Worm (Caenorhabditis elegans): ENCODE measurements around the gene srh-207.

srh-207 gene

ce11 chrV:18378819-18379218 is 31.2 kb downstream of the srh-207 start, which contains the start of gene Y51A2B.8:
Y51A2B.8 (plus strand) TSS chrV:18379119.
- TF ChIP-seq fos-1 (tag; optimal IDR thresholded peaks at IDR 0.05) (no peak), nfya-1 (tag; optimal IDR thresholded peaks at IDR 0.05; ENCODE audit: insufficient read depth) (no peak), jun-1 (tag; optimal IDR thresholded peaks at IDR 0.05) (no peak), nhr-67 (tag; optimal IDR thresholded peaks at IDR 0.05) (no peak), snpc-4 (tag; optimal IDR thresholded peaks at IDR 0.05) (no peak), lin-15B (tag; optimal IDR thresholded peaks at IDR 0.05) (no peak), sea-2 (GFP tag; optimal IDR thresholded peaks at IDR 0.05) (no peak), egl-5 (tag; optimal IDR thresholded peaks at IDR 0.05) (no peak), nhr-237 (tag; optimal IDR thresholded peaks at IDR 0.05) (no peak), ztf-11 (tag; optimal IDR thresholded peaks at IDR 0.05) (no peak), ceh-16 (tag; optimal IDR thresholded peaks at IDR 0.05) (no peak), unc-39 (tag; optimal IDR thresholded peaks at IDR 0.05) (no peak), ztf-4 (tag; optimal IDR thresholded peaks at IDR 0.05) (no peak), ceh-9 (tag; optimal IDR thresholded peaks at IDR 0.05) (no peak), nhr-43 (tag; optimal IDR thresholded peaks at IDR 0.05; ENCODE audit: poor library complexity, severe bottlenecking) (no peak), pha-4 (tag; optimal IDR thresholded peaks at IDR 0.05) (no peak)

ce11 chrV:18375551-18375950 is 34.5 kb downstream of the srh-207 start:
- no peak for TF ChIP-seq skn-1 (tag; optimal IDR thresholded peaks at IDR 0.05)
- no peak for TF ChIP-seq ztf-4 (tag; optimal IDR thresholded peaks at IDR 0.05)
- no peak for TF ChIP-seq nhr-25 (tag; optimal IDR thresholded peaks at IDR 0.05)
- no peak for TF ChIP-seq zag-1 (tag; optimal IDR thresholded peaks at IDR 0.05)
- peak; percentile 84 for TF ChIP-seq ceh-28 (tag; optimal IDR thresholded peaks at IDR 0.05)
- TF ChIP-seq fos-1 (tag; optimal IDR thresholded peaks at IDR 0.05) = no peak
- no peak for TF ChIP-seq fkh-10 (GFP tag; optimal IDR thresholded peaks at IDR 0.05)
- no peak for TF ChIP-seq lin-39 (tag; optimal IDR thresholded peaks at IDR 0.05)

- TF ChIP-seq elt-2 (tag; optimal IDR thresholded peaks at IDR 0.05) = no peak
- no peak for TF ChIP-seq tbx-2 (tag; optimal IDR thresholded peaks at IDR 0.05)
Measured at ce11 chrV:18374194-18374593, 35.8 kb downstream of the srh-207 start, which contains the start of gene Y51A2B.2. Y51A2B.2 (plus strand) TSS chrV:18374494.

ce11 chrV:18371579-18371978 is 38.5 kb downstream of the srh-207 start, which contains the start of gene C08E8.4:
C08E8.4 (plus strand) TSS chrV:18371846.
- no peak for TF ChIP-seq sea-2 (GFP tag; optimal IDR thresholded peaks at IDR 0.05)
- no peak for TF ChIP-seq unc-62 (GFP tag; optimal IDR thresholded peaks at IDR 0.05)
- TF ChIP-seq pqm-1 (tag; optimal IDR thresholded peaks at IDR 0.05) = peak; percentile 80
- no peak for TF ChIP-seq ama-1 (optimal IDR thresholded peaks at IDR 0.05)
- peak; percentile 67 for TF ChIP-seq elt-2 (tag; optimal IDR thresholded peaks at IDR 0.05)
- TF ChIP-seq nhr-11 (tag; optimal IDR thresholded peaks at IDR 0.05) = no peak
- peak; percentile 75 for TF ChIP-seq pha-4 (tag; optimal IDR thresholded peaks at IDR 0.05)
- no peak for TF ChIP-seq nhr-77 (tag; optimal IDR thresholded peaks at IDR 0.05)
- TF ChIP-seq ceh-16 (tag; optimal IDR thresholded peaks at IDR 0.05) = no peak
- TF ChIP-seq jun-1 (tag; optimal IDR thresholded peaks at IDR 0.05) = peak; percentile 28

- TF ChIP-seq ama-1 (optimal IDR thresholded peaks at IDR 0.05) (no peak), ztf-4 (tag; optimal IDR thresholded peaks at IDR 0.05) (no peak), pha-4 (tag; optimal IDR thresholded peaks at IDR 0.05) (no peak), lsy-12 (tag; optimal IDR thresholded peaks at IDR 0.05) (no peak), lin-39 (tag; optimal IDR thresholded peaks at IDR 0.05) (no peak), nhr-12 (tag; optimal IDR thresholded peaks at IDR 0.05) (no peak), nhr-23 (tag; optimal IDR thresholded peaks at IDR 0.05) (no peak), aly-2 (tag; optimal IDR thresholded peaks at IDR 0.05) (no peak), nhr-237 (tag; optimal IDR thresholded peaks at IDR 0.05) (no peak), egl-27 (tag; optimal IDR thresholded peaks at IDR 0.05) (no peak), elt-3 (tag; optimal IDR thresholded peaks at IDR 0.05) (no peak), ceh-16 (tag; optimal IDR thresholded peaks at IDR 0.05) (no peak), ceh-28 (tag; optimal IDR thresholded peaks at IDR 0.05) (no peak)
Measured at ce11 chrV:18371028-18371427, 39.0 kb downstream of the srh-207 start.

Measured in whole organism, L3 larva.